Worm (Caenorhabditis elegans) whole organism, late embryonic: ENCODE results near the gene clec-6.

Experiments
- C38D4.7 ChIP-seq: fragments of 200-800 bp; sonication (Bioruptor generic); optimal IDR thresholded peaks from 2 replicates; lab custom pipeline; 2018; ENCODE audit warnings: mild to moderate bottlenecking, missing genetic modification characterization, moderate library complexity, missing compliant biosample characterization
- K02D7.2 ChIP-seq: sonication (generic microtip); optimal IDR thresholded peaks from 2 replicates; lab custom pipeline; 2017; ENCODE audit warnings: mild to moderate bottlenecking, missing genetic modification characterization, missing compliant biosample characterization
- K09A11.1 ChIP-seq: sonication (generic microtip); optimal IDR thresholded peaks from 2 replicates; lab custom pipeline; 2017; ENCODE audit warnings: antibody characterized with exemption, mild to moderate bottlenecking, missing genetic modification characterization, missing compliant biosample characterization; ENCODE audit not compliant: insufficient read depth
- T23F11.4 ChIP-seq: fragments of 200-800 bp; sonication (Bioruptor generic); optimal IDR thresholded peaks from 2 replicates; lab custom pipeline; 2018; ENCODE audit warnings: mild to moderate bottlenecking, missing genetic modification characterization, missing compliant biosample characterization
- Y22D7AL.16 ChIP-seq: sonication (generic microtip); optimal IDR thresholded peaks from 2 replicates; lab custom pipeline; 2016; ENCODE audit warnings: missing genetic modification characterization, missing compliant biosample characterization
- ceh-19 ChIP-seq: fragments of 200-800 bp; sonication (Bioruptor generic); optimal IDR thresholded peaks from 2 replicates; lab custom pipeline; 2018; ENCODE audit warnings: mild to moderate bottlenecking, missing genetic modification characterization, missing compliant biosample characterization
- ceh-24 ChIP-seq: sonication (generic microtip); optimal IDR thresholded peaks from 2 replicates; lab custom pipeline; 2016; ENCODE audit warnings: mild to moderate bottlenecking, missing genetic modification characterization, missing compliant biosample characterization
- ceh-30 ChIP-seq: fragments of 150-350 bp; optimal IDR thresholded peaks from 2 replicates; lab custom pipeline; 2014; ENCODE audit warnings: missing biosample characterization, missing genetic modification characterization
- ceh-31 ChIP-seq: sonication (generic microtip); optimal IDR thresholded peaks from 2 replicates; lab custom pipeline; 2016; ENCODE audit warnings: missing genetic modification characterization, missing compliant biosample characterization
- ceh-34 ChIP-seq: sonication (generic microtip); optimal IDR thresholded peaks from 2 replicates; lab custom pipeline; 2016; ENCODE audit warnings: mild to moderate bottlenecking, missing genetic modification characterization, missing compliant biosample characterization
- ceh-9 ChIP-seq: sonication (generic microtip); optimal IDR thresholded peaks from 2 replicates; lab custom pipeline; 2016; ENCODE audit warnings: mild to moderate bottlenecking, missing genetic modification characterization, inconsistent platforms, missing compliant biosample characterization
- elt-4 ChIP-seq: sonication (generic microtip); optimal IDR thresholded peaks from 2 replicates; lab custom pipeline; 2016; ENCODE audit warnings: missing genetic modification characterization, missing compliant biosample characterization
- ets-4 ChIP-seq: sonication (generic microtip); optimal IDR thresholded peaks from 2 replicates; lab custom pipeline; 2016; ENCODE audit warnings: missing genetic modification characterization, missing compliant biosample characterization
- eyg-1 ChIP-seq: sonication (generic microtip); optimal IDR thresholded peaks from 2 replicates; lab custom pipeline; 2016; ENCODE audit warnings: missing genotype, missing genetic modification characterization, missing compliant biosample characterization
- fax-1 ChIP-seq: sonication (generic microtip); optimal IDR thresholded peaks from 2 replicates; lab custom pipeline; 2016; ENCODE audit warnings: missing genotype, missing genetic modification characterization, missing compliant biosample characterization
- gmeb-2 ChIP-seq: sonication (generic microtip); optimal IDR thresholded peaks from 2 replicates; lab custom pipeline; 2016; ENCODE audit warnings: missing genetic modification characterization, inconsistent platforms, missing compliant biosample characterization
- hlh-13 ChIP-seq: fragments of 200-800 bp; sonication (Bioruptor generic); optimal IDR thresholded peaks from 2 replicates; lab custom pipeline; 2018; ENCODE audit warnings: mild to moderate bottlenecking, missing genetic modification characterization, missing compliant biosample characterization
- hlh-6 ChIP-seq: sonication (generic microtip); optimal IDR thresholded peaks from 2 replicates; lab custom pipeline; 2016; ENCODE audit warnings: missing genotype, missing genetic modification characterization, missing compliant biosample characterization
- lim-6 ChIP-seq: sonication (generic microtip); optimal IDR thresholded peaks from 2 replicates; lab custom pipeline; 2016; ENCODE audit warnings: missing genetic modification characterization, missing compliant biosample characterization
- nfya-1 ChIP-seq: sonication (generic microtip); optimal IDR thresholded peaks from 2 replicates; lab custom pipeline; 2017; ENCODE audit warnings: missing genetic modification characterization, mild to moderate bottlenecking, missing compliant biosample characterization, antibody characterized with exemption, moderate library complexity
- nhr-11 ChIP-seq: fragments of 150-350 bp; optimal IDR thresholded peaks from 2 replicates; lab custom pipeline; 2014; ENCODE audit warnings: missing biosample characterization, missing genetic modification characterization
- npax-4 ChIP-seq: sonication (generic microtip); optimal IDR thresholded peaks from 2 replicates; lab custom pipeline; 2016; ENCODE audit warnings: missing genetic modification characterization, missing compliant biosample characterization
- odd-2 ChIP-seq: sonication (generic microtip); optimal IDR thresholded peaks from 2 replicates; lab custom pipeline; 2017; ENCODE audit warnings: antibody characterized with exemption, mild to moderate bottlenecking, missing genetic modification characterization, missing compliant biosample characterization
- pax-1 ChIP-seq: fragments of 150-350 bp; optimal IDR thresholded peaks from 2 replicates; lab custom pipeline; 2014; ENCODE audit warnings: missing biosample characterization, missing genetic modification characterization
- pqm-1 ChIP-seq: sonication (generic microtip); optimal IDR thresholded peaks from 2 replicates; lab custom pipeline; 2016; ENCODE audit warnings: missing genetic modification characterization, missing compliant biosample characterization
- ref-2 ChIP-seq: sonication (generic microtip); optimal IDR thresholded peaks from 2 replicates; lab custom pipeline; 2016; ENCODE audit warnings: missing genetic modification characterization, missing compliant biosample characterization
- rnt-1 ChIP-seq: sonication (generic microtip); optimal IDR thresholded peaks from 2 replicates; lab custom pipeline; 2016; ENCODE audit warnings: missing genetic modification characterization, missing compliant biosample characterization
- sox-2 ChIP-seq: fragments of 200-800 bp; sonication (Bioruptor generic); IDR thresholded peaks from 2 replicates; pipeline ENCODE4 v1.3.6; 2022; ENCODE audit warnings: missing genetic modification reagents, missing genetic modification characterization, missing compliant biosample characterization
- sox-4 ChIP-seq: sonication (generic microtip); optimal IDR thresholded peaks from 2 replicates; lab custom pipeline; 2017; ENCODE audit warnings: mild to moderate bottlenecking, missing genetic modification characterization, inconsistent platforms, missing compliant biosample characterization
- syd-9 ChIP-seq: sonication (generic microtip); optimal IDR thresholded peaks from 2 replicates; lab custom pipeline; 2016; ENCODE audit warnings: mild to moderate bottlenecking, missing genetic modification characterization, moderate library complexity, missing compliant biosample characterization
- tbx-7 ChIP-seq: sonication (generic microtip); optimal IDR thresholded peaks from 2 replicates; lab custom pipeline; 2016; ENCODE audit warnings: missing genotype, missing genetic modification characterization, missing compliant biosample characterization
- unc-42 ChIP-seq: sonication (generic microtip); optimal IDR thresholded peaks from 2 replicates; lab custom pipeline; 2016; ENCODE audit warnings: missing genotype, missing genetic modification characterization, missing compliant biosample characterization
- unc-86 ChIP-seq: sonication (generic microtip); optimal IDR thresholded peaks from 2 replicates; lab custom pipeline; 2016; ENCODE audit warnings: missing genetic modification characterization, missing compliant biosample characterization
- ztf-16 ChIP-seq: sonication (generic microtip); optimal IDR thresholded peaks from 2 replicates; lab custom pipeline; 2017; ENCODE audit warnings: missing genetic modification characterization, missing compliant biosample characterization

Gene clec-6

DNA sequence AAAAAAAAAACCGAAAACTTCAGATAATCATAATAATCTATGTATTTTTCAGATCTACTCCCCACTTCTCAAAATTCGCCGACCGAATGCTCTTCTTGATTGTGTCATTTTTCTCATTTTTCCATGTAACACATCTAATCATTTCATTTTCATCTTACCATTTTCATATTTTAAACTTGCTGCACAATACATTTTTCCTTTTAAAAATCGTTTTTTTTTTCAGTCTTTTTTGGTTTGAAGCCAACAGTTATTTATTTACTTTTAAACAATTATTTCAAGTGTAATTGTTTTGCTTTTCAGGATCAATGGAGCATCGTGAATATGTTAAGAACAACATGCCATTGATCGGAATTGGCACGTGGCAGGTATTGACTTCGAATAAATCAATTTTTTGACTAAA, 28.2 kb downstream of the clec-6 start, which contains the start of gene C35D10.6:
TSS of gene C35D10.6 (plus strand) at position 301 of the 400 bp plus-strand sequence.
- TF ChIP-seq ceh-9 (tag; lab: Kevin White, UChicago) (no peak), ceh-30 (tag; lab: Kevin White, UChicago) (no peak), pqm-1 (tag; lab: Kevin White, UChicago) (no peak), fax-1 (tag; lab: Kevin White, UChicago) (no peak), nfya-1 (tag; lab: Kevin White, UChicago) (no peak), sox-4 (tag; lab: Kevin White, UChicago) (no peak), tbx-7 (tag; lab: Kevin White, UChicago) (no peak), eyg-1 (no peak), unc-86 (tag; lab: Kevin White, UChicago) (no peak), Y22D7AL.16 (no peak), ref-2 (no peak), K02D7.2 (tag; lab: Kevin White, UChicago) (no peak), pax-1 (tag; lab: Kevin White, UChicago) (no peak), T23F11.4 (no peak), ceh-19 (GFP tag; lab: Kevin White, UChicago) (no peak), ceh-31 (tag; lab: Kevin White, UChicago) (no peak)

DNA sequence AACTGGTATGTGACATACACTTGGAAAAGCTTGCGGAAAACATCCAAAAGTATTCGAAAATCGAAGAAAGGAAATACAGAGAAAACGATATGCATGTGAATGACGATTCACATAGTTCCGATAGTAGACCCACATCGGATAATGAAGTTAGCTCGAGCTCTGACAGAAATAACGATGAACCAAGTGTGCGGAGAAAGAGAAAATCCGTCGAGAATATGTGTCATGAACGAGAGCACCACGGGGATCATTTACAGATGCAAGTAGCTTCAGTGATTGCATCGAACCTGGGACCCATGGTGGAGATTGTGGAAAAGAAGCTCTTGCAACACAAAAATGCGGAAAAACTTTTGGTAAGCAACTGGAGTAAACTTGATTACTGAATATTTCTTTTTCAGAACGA, 30.3 kb downstream of the clec-6 start:
- no peak for TF ChIP-seq ceh-31 (tag; lab: Kevin White, UChicago)
- TF ChIP-seq ceh-19 (GFP tag; lab: Kevin White, UChicago): no peak
- TF ChIP-seq elt-4: no peak
- TF ChIP-seq sox-4 (tag; lab: Kevin White, UChicago): no peak
- no peak for TF ChIP-seq T23F11.4
- TF ChIP-seq npax-4 (tag; lab: Kevin White, UChicago): no peak
- no peak for TF ChIP-seq ceh-9 (tag; lab: Kevin White, UChicago)
- no peak for TF ChIP-seq Y22D7AL.16
- no peak for TF ChIP-seq gmeb-2 (tag; lab: Kevin White, UChicago)
- no peak for TF ChIP-seq ztf-16 (tag; lab: Kevin White, UChicago)
- TF ChIP-seq ref-2: no peak
- no peak for TF ChIP-seq sox-2
- TF ChIP-seq ets-4 (tag; lab: Kevin White, UChicago): no peak
- TF ChIP-seq C38D4.7: no peak
- TF ChIP-seq unc-42 (tag; lab: Kevin White, UChicago): no peak
- TF ChIP-seq ceh-24 (tag; lab: Kevin White, UChicago): no peak
- TF ChIP-seq, all 69 proteins: peak for 0

DNA sequence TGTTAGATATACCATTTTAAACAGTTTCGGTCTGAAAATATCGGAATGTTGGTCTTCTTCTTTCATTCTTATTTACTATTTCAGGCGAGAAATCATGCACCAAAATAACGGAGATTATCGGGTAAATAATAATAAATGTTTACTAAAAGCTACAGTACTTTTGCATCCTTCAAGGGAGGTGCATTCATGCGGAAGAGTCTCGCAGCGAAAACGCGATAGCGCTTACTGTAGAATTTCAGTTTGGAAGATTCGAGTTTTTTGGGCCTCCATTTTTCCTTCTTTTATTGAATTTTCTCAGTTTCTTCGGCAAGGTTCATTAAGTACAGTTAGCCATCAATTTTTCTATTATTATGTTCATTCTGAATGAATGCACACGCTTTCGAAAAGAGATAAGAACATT, 31.1 kb downstream of the clec-6 start, which contains the start of gene C35D10.7:
TSS of gene C35D10.7 (plus strand) at position 85 of the 400 bp plus-strand sequence.
- no peak for TF ChIP-seq K09A11.1
- TF ChIP-seq syd-9 (tag; lab: Kevin White, UChicago): no peak
- TF ChIP-seq C38D4.7: no peak

DNA sequence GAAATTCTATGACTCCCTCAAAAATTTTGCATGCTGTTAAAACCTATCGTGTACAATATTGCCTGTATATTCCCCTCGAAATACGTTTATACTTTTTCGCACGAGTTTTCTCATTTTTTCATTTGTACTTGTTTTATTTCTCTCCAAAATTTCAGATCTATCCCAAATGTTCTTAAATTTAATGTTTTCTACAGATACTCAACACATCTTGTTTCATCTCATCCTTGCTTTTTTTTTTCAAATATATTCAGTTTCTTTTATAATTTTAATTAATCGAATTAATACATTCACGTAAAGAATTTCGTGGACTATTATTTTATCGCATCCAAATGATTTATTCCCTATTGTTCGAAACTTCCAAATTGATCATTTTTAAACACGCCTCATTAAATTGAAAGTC, 32.3 kb downstream of the clec-6 start, which contains the start of gene C35D10.8:
TSS of gene C35D10.8 (plus strand) at position 301 of the 400 bp plus-strand sequence.
- TF ChIP-seq ceh-9 (tag; lab: Kevin White, UChicago): no peak
- no peak for TF ChIP-seq hlh-6 (tag; lab: Kevin White, UChicago)
- TF ChIP-seq unc-42 (tag; lab: Kevin White, UChicago): no peak
- TF ChIP-seq npax-4 (tag; lab: Kevin White, UChicago): no peak
- TF ChIP-seq pqm-1 (tag; lab: Kevin White, UChicago): no peak
- no peak for TF ChIP-seq hlh-13 (GFP tag; lab: Kevin White, UChicago)
- no peak for TF ChIP-seq ceh-34 (tag; lab: Kevin White, UChicago)
- TF ChIP-seq K09A11.1: no peak
- TF ChIP-seq K02D7.2 (tag; lab: Kevin White, UChicago): no peak
- TF ChIP-seq rnt-1 (tag; lab: Kevin White, UChicago): no peak
- no peak for TF ChIP-seq nhr-11 (tag; lab: Kevin White, UChicago)
- no peak for TF ChIP-seq fax-1 (tag; lab: Kevin White, UChicago)
- no peak for TF ChIP-seq odd-2 (tag; lab: Kevin White, UChicago)
- TF ChIP-seq lim-6 (tag; lab: Kevin White, UChicago): no peak
- TF ChIP-seq ceh-31 (tag; lab: Kevin White, UChicago): no peak
